Fruit fly (Drosophila melanogaster): ENCODE results near the gene Atx2.

- TF ChIP-seq CG8478 (optimal IDR thresholded peaks at IDR 0.05) = no peak
- no peak for TF ChIP-seq CTCF (optimal IDR thresholded peaks at IDR 0.05)
Measured at dm6 chr3R:15361490-15361889, 46.7 kb upstream of the Atx2 start, which contains the start of the genes Cog2 and Trax.

Measured in S2 (cell line).